Fruit fly (Drosophila melanogaster) whole organism, embryonic: ENCODE results near the gene Papss.

Experiments
- CG10147 ChIP-seq: fragments of 200-800 bp; sonication (Bioruptor generic); optimal IDR thresholded peaks from 2 replicates; lab custom pipeline; 2019; ENCODE audit warnings: missing biosample characterization, mild to moderate bottlenecking, missing genetic modification characterization, moderate library complexity
- CG10959 ChIP-seq: fragments of 200-800 bp; sonication (Bioruptor generic); IDR thresholded peaks from 2 replicates; pipeline ENCODE4 v1.3.6; 2022; ENCODE audit warnings: missing biosample characterization, missing genetic modification characterization
- CG11093 ChIP-seq: fragments of 200-800 bp; sonication (Bioruptor generic); IDR thresholded peaks from 3 replicates; pipeline ENCODE4 v1.3.6; 2022; ENCODE audit warnings: missing biosample characterization, missing genetic modification characterization
- CG11560 ChIP-seq: fragments of 200-800 bp; sonication (Bioruptor generic); IDR thresholded peaks from 3 replicates; pipeline ENCODE4 v1.3.6; 2022; ENCODE audit warnings: missing biosample characterization, missing genetic modification characterization
- CG12104 ChIP-seq: fragments of 200-800 bp; sonication (Bioruptor generic); optimal IDR thresholded peaks from 3 replicates; lab custom pipeline; 2016; ENCODE audit warnings: missing biosample characterization, missing genetic modification characterization
- CG12299 ChIP-seq: fragments of 200-800 bp; sonication (Bioruptor generic); optimal IDR thresholded peaks from 2 replicates; lab custom pipeline; 2018; ENCODE audit warnings: missing biosample characterization, mild to moderate bottlenecking, missing genetic modification characterization
- CG15073 ChIP-seq: fragments of 200-800 bp; sonication (Bioruptor generic); optimal IDR thresholded peaks from 2 replicates; lab custom pipeline; 2016; ENCODE audit warnings: missing biosample characterization, missing genetic modification characterization
- CG17361 ChIP-seq: fragments of 200-800 bp; sonication (Bioruptor generic); IDR thresholded peaks from 3 replicates; pipeline ENCODE4 v1.3.6; 2022; ENCODE audit warnings: missing biosample characterization, missing genetic modification characterization
- CG17568 ChIP-seq: fragments of 200-800 bp; sonication (Bioruptor generic); optimal IDR thresholded peaks from 2 replicates; lab custom pipeline; 2018; ENCODE audit warnings: missing biosample characterization, mild to moderate bottlenecking, missing genetic modification characterization, moderate library complexity
- CG1792 ChIP-seq: fragments of 200-800 bp; sonication (Bioruptor generic); optimal IDR thresholded peaks from 2 replicates; lab custom pipeline; 2016; ENCODE audit warnings: missing biosample characterization, missing genetic modification characterization
- CG30020 ChIP-seq: fragments of 200-800 bp; optimal IDR thresholded peaks from 2 replicates; lab custom pipeline; 2019; ENCODE audit warnings: missing biosample characterization, mild to moderate bottlenecking, missing genetic modification characterization, moderate library complexity
- CG32767 ChIP-seq: fragments of 200-800 bp; sonication (Bioruptor generic); IDR thresholded peaks from 2 replicates; pipeline ENCODE4 v1.3.6; 2022; ENCODE audit warnings: missing biosample characterization, missing genetic modification characterization
- CG4282 ChIP-seq: fragments of 200-800 bp; sonication (Bioruptor generic); optimal IDR thresholded peaks from 2 replicates; lab custom pipeline; 2016; ENCODE audit warnings: missing biosample characterization, missing genetic modification characterization
- CG6765 ChIP-seq: fragments of 200-800 bp; sonication (Bioruptor generic); optimal IDR thresholded peaks from 3 replicates; lab custom pipeline; 2017; ENCODE audit warnings: missing biosample characterization, mild to moderate bottlenecking, missing genetic modification characterization
- CG8089 ChIP-seq: fragments of 200-800 bp; sonication (Bioruptor generic); optimal IDR thresholded peaks from 3 replicates; lab custom pipeline; 2016; ENCODE audit warnings: missing biosample characterization, missing genetic modification characterization
- CG8290 ChIP-seq, 3 experiments: fragments of 200-800 bp; sonication (Bioruptor generic); optimal IDR thresholded peaks; 2 replicates each; lab custom pipeline; 2016 to 2019; ENCODE audit warnings: missing biosample characterization in 3 of 3, missing genetic modification characterization in 3 of 3, mild to moderate bottlenecking in 2 of 3, moderate library complexity in 1 of 3
- CG8478 ChIP-seq: fragments of >200 bp; optimal IDR thresholded peaks from 2 replicates; lab custom pipeline; 2018
- CG8765 ChIP-seq: fragments of 200-800 bp; sonication (Bioruptor generic); IDR thresholded peaks from 2 replicates; pipeline ENCODE4 v1.3.6; 2022; ENCODE audit warnings: missing biosample characterization, missing genetic modification characterization
- CG8944 ChIP-seq: fragments of 200-800 bp; sonication (Bioruptor generic); optimal IDR thresholded peaks from 3 replicates; lab custom pipeline; 2016; ENCODE audit warnings: missing biosample characterization, missing genetic modification characterization
- CG9215 ChIP-seq: fragments of 200-800 bp; sonication (Bioruptor generic); IDR thresholded peaks from 2 replicates; pipeline ENCODE4 v1.3.6; 2022; ENCODE audit warnings: missing biosample characterization, missing genetic modification characterization
- CHES-1-like ChIP-seq: fragments of 200-800 bp; sonication (Bioruptor generic); optimal IDR thresholded peaks from 2 replicates; lab custom pipeline; 2016; ENCODE audit warnings: missing biosample characterization, missing genetic modification characterization
- D ChIP-seq, 2 experiments: fragments of 200-800 bp in 1 of 2; fragments of >200 bp in 1 of 2; sonication (Bioruptor generic) in 1 of 2; optimal IDR thresholded peaks; 2 replicates in 1 of 2; 3 replicates in 1 of 2; lab custom pipeline; 2017; ENCODE audit warnings: mild to moderate bottlenecking in 1 of 2, missing biosample characterization in 1 of 2, missing genetic modification characterization in 1 of 2, missing genetic modification reagents in 1 of 2
- Dbx ChIP-seq: fragments of 200-800 bp; sonication (Bioruptor generic); IDR thresholded peaks from 3 replicates; pipeline ENCODE4 v1.3.6; 2022; ENCODE audit warnings: missing biosample characterization, missing genetic modification characterization
- Dek ChIP-seq: fragments of 200-800 bp; sonication (Bioruptor generic); optimal IDR thresholded peaks from 3 replicates; lab custom pipeline; 2019; ENCODE audit warnings: missing biosample characterization, mild to moderate bottlenecking, missing genetic modification characterization, moderate library complexity
- E2f1 ChIP-seq: fragments of 200-800 bp; sonication (Bioruptor generic); IDR thresholded peaks from 2 replicates; pipeline ENCODE4 v1.3.6; 2022; ENCODE audit warnings: missing biosample characterization, missing genetic modification characterization
- E2f2 ChIP-seq: fragments of 200-800 bp; sonication (Bioruptor generic); IDR thresholded peaks from 2 replicates; pipeline ENCODE4 v1.3.6; 2022; ENCODE audit warnings: missing biosample characterization, missing genetic modification characterization
- HLH54F ChIP-seq: fragments of 200-800 bp; sonication (Bioruptor generic); optimal IDR thresholded peaks from 3 replicates; lab custom pipeline; 2016; ENCODE audit warnings: missing biosample characterization, missing genetic modification characterization
- Med ChIP-seq: fragments of 200-800 bp; sonication (Bioruptor generic); peaks from one replicate; lab custom pipeline; 2016; ENCODE audit warnings: missing biosample characterization, missing genetic modification characterization, mild to moderate bottlenecking, inconsistent platforms, moderate library complexity
- Oaz ChIP-seq: fragments of 200-800 bp; sonication (Bioruptor generic); IDR thresholded peaks from 2 replicates; pipeline ENCODE4 v1.3.6; 2022; ENCODE audit warnings: missing biosample characterization, missing genetic modification characterization
- Sin3A ChIP-seq: fragments of >200 bp; optimal IDR thresholded peaks from 2 replicates; lab custom pipeline; 2018
- Six4 ChIP-seq: fragments of 200-800 bp; sonication (Bioruptor generic); optimal IDR thresholded peaks from 2 replicates; lab custom pipeline; 2016; ENCODE audit warnings: missing biosample characterization, missing genetic modification characterization
- Spps ChIP-seq: fragments of 200-800 bp; sonication (Bioruptor generic); optimal IDR thresholded peaks from 2 replicates; lab custom pipeline; 2018; ENCODE audit warnings: missing biosample characterization, mild to moderate bottlenecking, missing genetic modification characterization
- Taf1 ChIP-seq: fragments of 200-800 bp; sonication (Bioruptor generic); IDR thresholded peaks from 2 replicates; pipeline ENCODE4 v1.3.6; 2022; ENCODE audit warnings: missing biosample characterization, missing genetic modification characterization
- Trl ChIP-seq, 3 experiments: fragments of >200 bp in 2 of 3; fragments of 200-800 bp in 1 of 3; sonication (Bioruptor generic) in 1 of 3; optimal IDR thresholded peaks; 2 replicates in 1 of 3; 3 replicates in 2 of 3; lab custom pipeline; 2016 to 2017; ENCODE audit warnings: missing biosample characterization in 1 of 3, missing genetic modification characterization in 1 of 3
- Usf ChIP-seq: fragments of 200-800 bp; sonication (Bioruptor generic); optimal IDR thresholded peaks from 2 replicates; lab custom pipeline; 2017; ENCODE audit warnings: missing genotype, missing biosample characterization, missing genetic modification characterization
- da ChIP-seq: fragments of 200-800 bp; sonication (Bioruptor generic); optimal IDR thresholded peaks from 2 replicates; lab custom pipeline; 2016; ENCODE audit warnings: missing biosample characterization, missing genetic modification characterization
- emc ChIP-seq: fragments of 200-800 bp; sonication (Bioruptor generic); optimal IDR thresholded peaks from 2 replicates; lab custom pipeline; 2016; ENCODE audit warnings: missing biosample characterization, missing genetic modification characterization
- fd3F ChIP-seq: fragments of 200-800 bp; sonication (Bioruptor generic); optimal IDR thresholded peaks from 2 replicates; lab custom pipeline; 2018; ENCODE audit warnings: missing biosample characterization, mild to moderate bottlenecking, missing genetic modification characterization, moderate library complexity
- h ChIP-seq: fragments of >200 bp; optimal IDR thresholded peaks from 2 replicates; lab custom pipeline; 2017
- ham ChIP-seq: fragments of 200-800 bp; sonication (Bioruptor generic); IDR thresholded peaks from 2 replicates; pipeline ENCODE4 v1.3.6; 2022; ENCODE audit warnings: missing biosample characterization, missing genetic modification characterization
- mirr ChIP-seq: fragments of 200-800 bp; sonication (Bioruptor generic); optimal IDR thresholded peaks from 3 replicates; lab custom pipeline; 2018; ENCODE audit warnings: missing biosample characterization, mild to moderate bottlenecking, missing genetic modification characterization
- p53 ChIP-seq: fragments of 200-800 bp; sonication (Bioruptor generic); optimal IDR thresholded peaks from 2 replicates; lab custom pipeline; 2016; ENCODE audit warnings: missing biosample characterization, missing genetic modification characterization
- pum ChIP-seq: fragments of 200-800 bp; sonication (Bioruptor generic); optimal IDR thresholded peaks from 2 replicates; lab custom pipeline; 2016; ENCODE audit warnings: missing biosample characterization, missing genetic modification characterization
- salm ChIP-seq: fragments of 200-800 bp; sonication (Bioruptor generic); optimal IDR thresholded peaks from 2 replicates; lab custom pipeline; 2018; ENCODE audit warnings: missing biosample characterization, mild to moderate bottlenecking, missing genetic modification characterization
- sens-2 ChIP-seq: fragments of 200-800 bp; sonication (Bioruptor generic); IDR thresholded peaks from 2 replicates; pipeline ENCODE4 v1.3.6; 2022; ENCODE audit warnings: missing biosample characterization, missing genetic modification characterization
- sob ChIP-seq: fragments of 200-800 bp; sonication (Bioruptor generic); IDR thresholded peaks from 2 replicates; pipeline ENCODE4 v1.3.6; 2022; ENCODE audit warnings: missing biosample characterization, missing genetic modification characterization
- toy ChIP-seq: fragments of 200-800 bp; sonication (Bioruptor generic); IDR thresholded peaks from 2 replicates; pipeline ENCODE4 v1.3.6; 2022; ENCODE audit warnings: missing biosample characterization, missing genetic modification characterization
- unpg ChIP-seq: fragments of 200-800 bp; sonication (Bioruptor generic); optimal IDR thresholded peaks from 3 replicates; lab custom pipeline; 2018; ENCODE audit warnings: missing biosample characterization, mild to moderate bottlenecking, missing genetic modification characterization, moderate library complexity
- wdn ChIP-seq: fragments of 200-800 bp; sonication (Bioruptor generic); IDR thresholded peaks from 2 replicates; pipeline ENCODE4 v1.3.6; 2022; ENCODE audit warnings: missing biosample characterization, missing genetic modification characterization

Gene Papss

DNA sequence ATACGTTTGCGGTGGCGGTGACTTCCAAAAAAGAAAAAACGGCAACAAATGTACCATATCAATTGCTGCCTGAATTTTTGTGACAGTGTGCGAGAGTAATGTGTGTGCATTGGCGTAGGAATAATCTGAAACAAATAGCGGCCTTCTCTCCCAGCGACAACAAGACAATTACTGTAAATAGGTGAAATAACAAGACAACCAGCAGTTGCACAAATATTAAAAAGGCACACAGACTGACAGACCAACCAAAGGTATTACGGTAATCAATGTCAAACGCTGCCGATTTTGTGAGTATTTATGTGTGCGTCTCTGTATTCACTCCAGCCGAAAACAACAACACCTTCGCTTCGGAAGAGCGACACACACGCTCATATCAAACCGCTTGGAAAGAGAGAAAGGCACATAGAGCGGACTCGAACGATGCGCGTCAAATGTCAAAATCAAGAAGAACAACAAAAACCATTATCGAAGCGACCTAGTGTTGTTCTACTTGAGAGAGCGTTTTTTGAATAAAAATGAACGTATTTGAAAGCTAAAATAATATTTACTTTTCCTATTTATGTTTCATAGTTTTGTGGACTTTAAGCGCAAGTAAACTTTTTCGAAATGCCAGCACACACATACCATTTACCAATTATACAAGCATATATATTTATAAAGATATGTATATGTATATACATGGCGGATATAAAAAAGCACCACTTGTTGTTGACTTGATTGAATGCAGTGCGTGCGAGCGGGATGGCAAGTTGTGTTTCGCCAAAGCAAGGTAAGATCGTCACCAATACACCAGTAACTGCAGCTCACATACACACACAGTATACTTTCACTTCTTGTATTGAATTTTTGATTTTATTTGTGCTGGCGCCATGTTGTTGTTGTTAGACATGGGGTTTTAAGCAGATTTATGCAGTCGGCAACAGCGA, 62.0 kb downstream of the Papss start (continued):
- TF ChIP-seq D (optimal IDR thresholded peaks at IDR 0.05; lab: Kevin White, UChicago) (peak; percentile 65), D (GFP tag; optimal IDR thresholded peaks at IDR 0.05; lab: Kevin White, UChicago) (peak; percentile 62), CG17361 (peak; percentile 40; the same call in 1 of the 3 replicates), CG6765 (GFP tag; lab: Kevin White, UChicago) (peak; percentile 30), E2f2 (GFP tag; lab: Robert Waterston, UW) (peak; percentile 50; the same call in 1 of the 2 replicates), CG8089 (GFP tag; lab: Kevin White, UChicago) (peak; percentile 75), pum (GFP tag; lab: Kevin White, UChicago) (peak; percentile 53), HLH54F (GFP tag; lab: Kevin White, UChicago) (peak; percentile 0), CG8944 (peak; percentile 53), CG12299 (tag; lab: Kevin White, UChicago) (peak; percentile 37), salm (tag; lab: Kevin White, UChicago) (peak; percentile 43), CG12104 (GFP tag; lab: Kevin White, UChicago) (peak; percentile 69), CG32767 (GFP tag; lab: Robert Waterston, UW) (peak; percentile 51; the same call in 1 of the 2 replicates), CG15073 (GFP tag; lab: Kevin White, UChicago) (no peak), CG8290 (GFP tag; optimal IDR thresholded peaks at IDR 0.05; lab: Kevin White, UChicago) (no peak), CG8290 (tag; optimal IDR thresholded peaks at IDR 0.05; lab: Kevin White, UChicago) (peak; percentile 66 to 91), CG11093 (GFP tag; lab: Robert Waterston, UW) (peak; percentile 48; the same call in 1 of the 3 replicates), E2f1 (GFP tag; lab: Robert Waterston, UW) (peak; percentile 57; the same call in 1 of the 2 replicates), CG30020 (tag; lab: Kevin White, UChicago) (no peak), Dbx (GFP tag; lab: Robert Waterston, UW) (peak; percentile 45; the same call in 1 of the 3 replicates), unpg (peak; percentile 67), fd3F (GFP tag; lab: Kevin White, UChicago) (peak; percentile 64), wdn (GFP tag; lab: Robert Waterston, UW) (peak; percentile 64; the same call in 1 of the 2 replicates), CG4282 (GFP tag; lab: Kevin White, UChicago) (peak; percentile 7), emc (GFP tag; lab: Kevin White, UChicago) (peak; percentile 32), Oaz (GFP tag; lab: Robert Waterston, UW) (no peak; the same call in 1 of the 2 replicates), CG8765 (no peak), Spps (tag; lab: Kevin White, UChicago) (peak; percentile 8), CG17568 (GFP tag; lab: Kevin White, UChicago) (peak; percentile 70), Med (GFP tag; lab: Kevin White, UChicago) (peak; percentile 95), CG10147 (GFP tag; lab: Kevin White, UChicago) (no peak), Trl (optimal IDR thresholded peaks at IDR 0.05; lab: Kevin White, UChicago) (peak; percentile 66 to 86), Trl (GFP tag; optimal IDR thresholded peaks at IDR 0.05; lab: Kevin White, UChicago) (peak; percentile 77), Usf (no peak), CHES-1-like (peak; percentile 78), p53 (GFP tag; lab: Kevin White, UChicago) (peak; percentile 33), Taf1 (GFP tag; lab: Robert Waterston, UW) (no peak), CG10959 (peak; percentile 62), h (lab: Kevin White, UChicago) (no peak), toy (peak; percentile 21; the same call in 1 of the 2 replicates), sob (GFP tag; lab: Robert Waterston, UW) (peak; percentile 55; the same call in 1 of the 2 replicates), CG9215 (GFP tag; lab: Robert Waterston, UW) (no peak), Sin3A (lab: Kevin White, UChicago) (no peak), CG11560 (tag; lab: Robert Waterston, UW) (no peak), da (GFP tag; lab: Kevin White, UChicago) (peak; percentile 74), CG8478 (lab: Kevin White, UChicago) (no peak), sens-2 (GFP tag; lab: Robert Waterston, UW) (no peak), Dek (tag; lab: Kevin White, UChicago) (no peak), CG1792 (GFP tag; lab: Kevin White, UChicago) (peak; percentile 64), mirr (peak; percentile 97), Six4 (GFP tag; lab: Kevin White, UChicago) (peak; percentile 16), ham (no peak)
